Worm (Caenorhabditis elegans): ENCODE measurements around the gene F11D11.22.

DNA sequence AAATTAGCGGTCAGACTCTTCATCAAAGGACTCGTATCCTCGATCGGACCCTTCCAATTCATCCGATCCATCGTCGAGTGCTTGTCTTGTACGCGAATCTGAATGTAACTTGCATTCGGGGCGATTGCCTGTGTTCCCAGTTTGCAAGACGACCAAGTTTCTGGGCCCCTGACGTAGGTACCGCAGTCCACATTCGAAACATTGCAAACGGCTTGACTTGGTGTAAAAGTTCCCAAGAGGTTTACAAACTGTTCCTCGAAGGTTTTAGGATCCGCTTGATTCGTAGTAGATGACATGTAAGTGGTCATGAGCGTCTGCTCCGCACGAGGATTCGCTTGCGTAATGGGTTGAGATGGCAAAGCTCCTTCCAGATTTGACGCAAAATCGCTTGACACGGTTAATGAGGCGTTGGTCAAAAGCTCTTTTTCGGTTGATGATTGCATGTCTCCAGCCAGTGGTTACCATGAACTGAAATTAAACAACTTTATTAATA, 14.1 kb downstream of the F11D11.22 start, which contains the start of gene Y17D7B.4:
- TF ChIP-seq ama-1 (optimal IDR thresholded peaks at IDR 0.05) (no peak), eyg-1 (tag; optimal IDR thresholded peaks at IDR 0.05) (no peak), tbx-2 (tag; optimal IDR thresholded peaks at IDR 0.05) (no peak)

Measured in whole organism, late embryonic.